Worm (Caenorhabditis elegans) whole organism, L4/young adult: ENCODE results near the gene F14F7.7.

Experiments
- W03F9.2 ChIP-seq: fragments of 150-350 bp; optimal IDR thresholded peaks from 2 replicates; lab custom pipeline; 2014; ENCODE audit warnings: missing biosample characterization, missing genetic modification characterization
- dao-5 ChIP-seq: sonication (generic microtip); optimal IDR thresholded peaks from 2 replicates; lab custom pipeline; 2016; ENCODE audit warnings: missing genotype, missing genetic modification characterization, moderate library complexity, missing compliant biosample characterization
- him-1 ChIP-seq: sonication (generic microtip); optimal IDR thresholded peaks from 2 replicates; lab custom pipeline; 2016; ENCODE audit warnings: missing genotype, missing genetic modification reagents, missing genetic modification characterization, missing compliant biosample characterization

Gene F14F7.7

ce11 chrIII:13061734-13062133 lies 31.0 kb downstream of the F14F7.7 start:
- TF ChIP-seq dao-5 (no peak), him-1 (no peak), W03F9.2 (no peak)

ce11 chrIII:13062414-13062965 lies 31.8 kb downstream of the F14F7.7 start:
- TF ChIP-seq him-1 (peak; percentile 97), W03F9.2 (peak; percentile 63), dao-5 (peak; percentile 39)

- TF ChIP-seq W03F9.2 (no peak), dao-5 (no peak), him-1 (no peak)
Measured at ce11 chrIII:13062989-13063388, 32.3 kb downstream of the F14F7.7 start.

- TF ChIP-seq dao-5, result no peak
- TF ChIP-seq him-1, result no peak
- no peak for TF ChIP-seq W03F9.2
Measured at ce11 chrIII:13064213-13065184, 33.8 kb downstream of the F14F7.7 start.

ce11 chrIII:13065694-13066093 lies 35.0 kb downstream of the F14F7.7 start:
- no peak for TF ChIP-seq him-1
- TF ChIP-seq dao-5, result no peak
- TF ChIP-seq W03F9.2, result no peak

ce11 chrIII:13066828-13067227 lies 36.1 kb downstream of the F14F7.7 start:
- TF ChIP-seq dao-5, result no peak
- TF ChIP-seq W03F9.2, result no peak
- TF ChIP-seq him-1, result no peak

- TF ChIP-seq W03F9.2 (no peak), him-1 (peak; percentile 91), dao-5 (no peak)
Measured at ce11 chrIII:13067884-13068767, 37.4 kb downstream of the F14F7.7 start.

- peak; percentile 25 for TF ChIP-seq W03F9.2
- no peak for TF ChIP-seq him-1
Measured at ce11 chrIII:13069416-13069815, 38.7 kb downstream of the F14F7.7 start.

- TF ChIP-seq dao-5 (no peak), him-1 (peak; percentile 98), W03F9.2 (peak; percentile 47)
Measured at ce11 chrIII:13070548-13071050, 39.9 kb downstream of the F14F7.7 start, which contains the start of gene Y39E4B.6. Y39E4B.6 (plus strand) TSS chrIII:13070756.

- TF ChIP-seq him-1 (peak; percentile 9), dao-5 (no peak)
Measured at ce11 chrIII:13071432-13072259, 40.9 kb downstream of the F14F7.7 start.
